Worm (Caenorhabditis elegans): Measurements from ENCODE around the gene C06E2.1.

C06E2.1 gene

DNA sequence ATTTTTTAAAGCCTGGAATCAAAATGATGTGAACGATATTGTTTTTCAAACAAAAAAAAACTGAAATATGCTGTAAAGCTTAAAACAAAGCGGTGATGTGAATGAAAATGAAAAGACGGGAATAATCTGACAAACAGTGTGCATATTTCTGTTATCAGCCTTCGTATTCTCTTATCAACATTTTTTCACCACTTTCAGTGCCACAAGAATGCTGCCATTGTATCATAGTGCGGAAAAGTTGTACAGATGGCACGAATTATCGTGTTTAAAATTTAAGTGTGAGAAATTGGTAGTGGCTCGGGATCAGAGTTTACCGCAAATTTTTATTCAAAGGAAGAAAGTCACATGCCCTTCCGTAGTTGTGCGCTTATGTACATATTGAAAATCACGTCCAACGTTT is 50.2 kb downstream of the C06E2.1 start, which contains the start of gene ifd-1 (continued):
- TF ChIP-seq ZK546.5 (tag; optimal IDR thresholded peaks at IDR 0.05) (no peak), lim-7 (GFP tag; IDR thresholded peaks at IDR 0.05) (no peak), F26F4.8 (GFP tag; conservative IDR thresholded peaks at IDR 0.05) (no peak), lsy-2 (tag; optimal IDR thresholded peaks at IDR 0.05) (peak in 1 of 2 experiments; percentile 11), snpc-4 (tag; optimal IDR thresholded peaks at IDR 0.05) (no peak), T26A8.4 (GFP tag; IDR thresholded peaks at IDR 0.05) (no peak), egl-27 (tag; optimal IDR thresholded peaks at IDR 0.05) (no peak), lin-15B (tag; optimal IDR thresholded peaks at IDR 0.05) (no peak), nhr-48 (tag; optimal IDR thresholded peaks at IDR 0.05) (peak; percentile 10), dpl-1 (GFP tag; optimal IDR thresholded peaks at IDR 0.05) (no peak), unc-39 (tag; optimal IDR thresholded peaks at IDR 0.05) (no peak), nhr-6 (tag; optimal IDR thresholded peaks at IDR 0.05) (no peak), lin-1 (GFP tag; IDR thresholded peaks at IDR 0.05) (no peak), vab-7 (GFP tag; IDR thresholded peaks at IDR 0.05) (no peak), ZK337.2 (GFP tag; IDR thresholded peaks at IDR 0.05) (no peak), nhr-77 (tag; optimal IDR thresholded peaks at IDR 0.05) (peak; percentile 40), mdl-1 (tag; optimal IDR thresholded peaks at IDR 0.05) (no peak), madf-9 (GFP tag; conservative IDR thresholded peaks at IDR 0.05) (no peak), snpc-1.2 (GFP tag; IDR thresholded peaks at IDR 0.05) (no peak), mes-2 (tag; optimal IDR thresholded peaks at IDR 0.05; ENCODE audit: poor library complexity, severe bottlenecking) (no peak), aha-1 (tag) (peak; percentile 43), dmd-9 (GFP tag; IDR thresholded peaks at IDR 0.05) (no peak), dve-1 (tag; optimal IDR thresholded peaks at IDR 0.05; ENCODE audit: insufficient read depth) (peak; percentile 82), rbr-2 (tag; optimal IDR thresholded peaks at IDR 0.05) (no peak), nhr-41 (GFP tag; IDR thresholded peaks at IDR 0.05) (no peak), spr-3 (GFP tag; optimal IDR thresholded peaks at IDR 0.05) (no peak), ces-1 (GFP tag; optimal IDR thresholded peaks at IDR 0.05) (no peak), pqm-1 (tag; optimal IDR thresholded peaks at IDR 0.05) (peak; percentile 98), T20F7.1 (GFP tag; optimal IDR thresholded peaks at IDR 0.05) (no peak), nhr-10 (tag; optimal IDR thresholded peaks at IDR 0.05) (no peak), lin-38 (GFP tag; IDR thresholded peaks at IDR 0.05) (no peak), F10B5.3 (tag; optimal IDR thresholded peaks at IDR 0.05) (no peak), fkh-10 (GFP tag; optimal IDR thresholded peaks at IDR 0.05) (no peak), F44E2.7 (GFP tag; IDR thresholded peaks at IDR 0.05) (no peak), mxl-3 (GFP tag; optimal IDR thresholded peaks at IDR 0.05) (peak; percentile 16), ztf-11 (tag; optimal IDR thresholded peaks at IDR 0.05) (no peak), skn-1 (tag; optimal IDR thresholded peaks at IDR 0.05) (no peak), Y75B8A.6 (GFP tag; IDR thresholded peaks at IDR 0.05) (no peak), zip-2 (tag; optimal IDR thresholded peaks at IDR 0.05) (no peak), duxl-1 (tag; optimal IDR thresholded peaks at IDR 0.05; ENCODE audit: poor library complexity) (no peak), spr-1 (tag; optimal IDR thresholded peaks at IDR 0.05) (no peak), ceh-20 (GFP tag; IDR thresholded peaks at IDR 0.05) (no peak), unc-62 (GFP tag; optimal IDR thresholded peaks at IDR 0.05 in 1 of 2) (no peak), unc-62 (tag; optimal IDR thresholded peaks at IDR 0.05) (no peak), aly-2 (tag; optimal IDR thresholded peaks at IDR 0.05) (no peak), tag-97 (GFP tag; IDR thresholded peaks at IDR 0.05) (no peak), nhr-237 (tag; optimal IDR thresholded peaks at IDR 0.05) (no peak), lin-13 (GFP tag; optimal IDR thresholded peaks at IDR 0.05) (no peak), zag-1 (tag; optimal IDR thresholded peaks at IDR 0.05) (no peak), F49E8.2 (tag; optimal IDR thresholded peaks at IDR 0.05; ENCODE audit: borderline replicate concordance) (no peak), dmd-8 (GFP tag; IDR thresholded peaks at IDR 0.05) (no peak), saeg-2 (GFP tag; IDR thresholded peaks at IDR 0.05) (no peak), ctbp-1 (GFP tag; IDR thresholded peaks at IDR 0.05) (no peak), ceh-28 (tag; optimal IDR thresholded peaks at IDR 0.05) (no peak)

Data from whole organism, L4 larva.